Worm (Caenorhabditis elegans): ENCODE measurements around the gene F40A3.4.

F40A3.4 gene

DNA sequence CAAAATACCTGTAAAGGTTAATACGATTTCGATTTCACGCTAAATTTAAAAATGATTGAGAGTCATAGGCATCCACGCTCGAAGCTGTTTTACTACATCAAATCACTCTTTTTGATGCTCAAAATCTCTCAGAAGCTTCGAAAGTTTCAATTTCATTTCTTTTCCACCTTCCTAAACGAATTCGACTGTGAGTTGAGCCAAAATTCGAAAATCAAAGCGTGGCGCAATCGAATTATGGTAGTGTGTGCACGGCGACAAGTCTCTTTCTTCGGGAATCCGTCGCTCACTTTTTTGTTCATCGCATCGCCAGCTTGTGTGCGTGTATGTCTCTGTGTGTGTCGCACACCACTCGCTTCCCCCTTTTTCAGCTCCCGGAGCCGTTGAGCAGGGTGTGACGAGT lies 2.6 kb upstream of the F40A3.4 start:
- TF ChIP-seq ces-1 (GFP tag; optimal IDR thresholded peaks at IDR 0.05) (peak; percentile 86), snpc-4 (tag; optimal IDR thresholded peaks at IDR 0.05) (no peak)

DNA sequence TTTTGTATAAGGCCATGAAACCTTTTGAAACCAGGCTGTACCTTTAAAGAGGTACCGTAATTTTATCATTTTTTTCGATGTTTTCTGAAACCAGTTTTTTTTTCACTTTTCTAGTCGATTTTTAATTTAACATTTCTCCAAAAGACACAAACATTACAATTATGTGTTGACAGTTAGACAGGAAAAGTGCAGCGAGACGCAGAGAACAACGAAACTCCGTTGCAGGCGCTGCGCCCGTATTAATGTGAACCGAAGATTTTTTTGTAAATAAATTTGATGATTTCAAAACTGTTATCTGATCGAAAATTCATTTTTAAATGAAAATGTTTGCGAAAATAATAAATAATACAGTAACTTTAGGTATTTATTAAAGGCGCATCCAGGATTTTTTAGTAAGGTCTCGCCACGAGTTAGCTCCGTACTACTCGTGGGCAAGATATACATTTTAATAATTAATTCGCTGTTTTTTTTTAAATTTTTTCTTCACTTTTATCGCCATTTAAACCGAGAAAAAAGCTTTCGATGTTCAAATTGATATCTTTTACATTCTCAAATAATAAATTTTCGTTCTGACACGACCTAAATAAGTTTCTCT lies 1.4 kb downstream of the F40A3.4 start, which contains the start of gene F40A3.3:
Gene F40A3.3 (plus strand): TSS at position 564 of the 595 bp plus-strand sequence.
- TF ChIP-seq drap-1 (GFP tag; optimal IDR thresholded peaks at IDR 0.05) (no peak), ces-1 (GFP tag; optimal IDR thresholded peaks at IDR 0.05) (no peak), nhr-76 (tag; optimal IDR thresholded peaks at IDR 0.05) (no peak), nhr-237 (tag; optimal IDR thresholded peaks at IDR 0.05) (no peak), flh-1 (GFP tag; optimal IDR thresholded peaks at IDR 0.05) (no peak), nhr-28 (tag; optimal IDR thresholded peaks at IDR 0.05) (no peak), elt-3 (tag; optimal IDR thresholded peaks at IDR 0.05) (no peak), unc-39 (tag; optimal IDR thresholded peaks at IDR 0.05) (no peak), ceh-83 (GFP tag; optimal IDR thresholded peaks at IDR 0.05) (no peak), sptf-1 (tag; optimal IDR thresholded peaks at IDR 0.05) (no peak)

DNA sequence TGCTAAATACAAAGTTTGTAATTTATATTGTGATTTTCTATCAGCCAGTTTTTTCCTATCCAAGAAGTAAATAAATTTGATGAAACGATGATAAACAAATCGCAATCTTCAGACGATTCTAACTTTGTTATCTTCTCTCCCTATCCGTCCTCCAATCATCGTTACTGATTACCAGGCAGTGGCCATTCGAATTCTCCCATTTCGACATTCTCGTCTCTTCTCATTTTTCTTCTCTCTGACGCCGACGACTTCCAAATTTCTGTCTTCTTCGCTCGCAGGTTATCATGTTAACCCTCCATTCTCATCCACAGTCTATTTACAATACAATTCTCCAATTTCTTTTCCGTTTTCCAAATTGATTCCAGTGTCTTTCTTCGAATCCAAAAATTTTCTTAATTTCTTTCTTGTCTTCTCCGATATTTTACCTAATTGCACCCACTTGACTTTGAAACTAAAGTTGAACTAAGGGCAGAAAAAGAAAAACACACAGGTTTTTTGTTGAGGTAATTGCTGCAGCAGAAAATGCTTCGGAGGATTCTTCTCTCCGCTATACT lies 2.9 kb downstream of the F40A3.4 start, which contains the start of gene F40A3.2:
Gene F40A3.2 (plus strand): TSS at position 504 of the 554 bp plus-strand sequence.
- TF ChIP-seq drap-1 (GFP tag; optimal IDR thresholded peaks at IDR 0.05) (no peak), pha-4 (tag; optimal IDR thresholded peaks at IDR 0.05) (no peak), flh-1 (GFP tag; optimal IDR thresholded peaks at IDR 0.05) (no peak), M03D4.4 (tag; optimal IDR thresholded peaks at IDR 0.05) (no peak), bed-3 (GFP tag; optimal IDR thresholded peaks at IDR 0.05) (no peak), lsy-2 (tag; optimal IDR thresholded peaks at IDR 0.05) (no peak), mls-2 (tag; optimal IDR thresholded peaks at IDR 0.05) (no peak), lin-13 (tag; optimal IDR thresholded peaks at IDR 0.05) (no peak), unc-120 (tag; optimal IDR thresholded peaks at IDR 0.05; ENCODE audit: poor library complexity, severe bottlenecking) (no peak), cnd-1 (tag; optimal IDR thresholded peaks at IDR 0.05) (no peak), nhr-76 (tag; optimal IDR thresholded peaks at IDR 0.05) (no peak), snpc-4 (tag; optimal IDR thresholded peaks at IDR 0.05) (no peak), tbx-8 (GFP tag; optimal IDR thresholded peaks at IDR 0.05) (no peak), zip-8 (tag; optimal IDR thresholded peaks at IDR 0.05) (no peak), lin-32 (GFP tag; optimal IDR thresholded peaks at IDR 0.05) (no peak), elt-1 (tag; optimal IDR thresholded peaks at IDR 0.05; ENCODE audit: borderline replicate concordance, insufficient read depth) (no peak), ham-2 (GFP tag; optimal IDR thresholded peaks at IDR 0.05) (no peak), nhr-2 (tag; optimal IDR thresholded peaks at IDR 0.05) (no peak)

DNA sequence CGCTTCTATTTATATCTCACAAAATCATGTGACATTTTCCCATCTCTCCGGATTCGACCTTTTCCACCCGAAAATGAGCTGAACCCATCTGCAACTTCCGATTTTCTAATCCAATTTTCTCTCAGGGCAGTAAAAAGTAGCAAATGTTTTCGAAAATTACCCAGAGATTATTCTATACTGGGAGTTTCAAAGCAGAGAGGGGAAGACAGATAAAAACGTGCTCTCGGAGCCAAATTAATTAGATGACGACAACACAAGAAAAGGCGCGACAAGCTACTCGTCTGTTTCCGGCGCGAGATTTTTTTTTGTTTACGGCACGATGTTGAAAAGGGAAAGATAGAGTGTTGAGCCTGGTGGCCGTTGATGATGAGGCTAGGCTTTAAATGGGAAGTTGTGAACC lies 8.9 kb downstream of the F40A3.4 start:
- TF ChIP-seq ceh-39 (tag; optimal IDR thresholded peaks at IDR 0.05) (no peak), ces-1 (GFP tag; optimal IDR thresholded peaks at IDR 0.05) (peak; percentile 27)

DNA sequence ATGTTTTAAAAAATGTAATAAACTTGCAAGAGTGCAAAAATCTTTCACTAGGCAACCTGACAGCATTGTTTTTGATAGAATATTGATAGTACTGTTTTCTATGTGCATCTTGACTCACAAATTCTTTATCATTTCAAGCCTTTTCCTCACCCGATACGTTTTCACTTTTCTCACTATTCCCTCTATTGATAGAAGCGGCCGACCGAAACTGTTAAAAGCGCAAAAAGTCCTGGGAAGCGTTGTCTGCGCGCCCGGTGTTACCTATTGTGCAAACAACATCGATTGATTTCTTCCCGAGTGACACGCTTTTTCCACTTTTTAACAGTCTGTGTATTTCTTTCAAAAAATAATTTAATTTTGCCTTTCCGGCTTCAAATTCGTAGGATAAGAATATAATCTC lies 12.5 kb downstream of the F40A3.4 start:
- TF ChIP-seq elt-1 (tag; optimal IDR thresholded peaks at IDR 0.05; ENCODE audit: borderline replicate concordance, insufficient read depth) (no peak), lsy-2 (tag; optimal IDR thresholded peaks at IDR 0.05) (no peak), unc-120 (tag; optimal IDR thresholded peaks at IDR 0.05; ENCODE audit: poor library complexity, severe bottlenecking) (no peak), flh-1 (GFP tag; optimal IDR thresholded peaks at IDR 0.05) (no peak), ces-1 (GFP tag; optimal IDR thresholded peaks at IDR 0.05) (no peak), blmp-1 (tag; optimal IDR thresholded peaks at IDR 0.05) (no peak), mep-1 (tag; optimal IDR thresholded peaks at IDR 0.05) (no peak), nhr-12 (tag; optimal IDR thresholded peaks at IDR 0.05) (no peak), nhr-76 (tag; optimal IDR thresholded peaks at IDR 0.05) (no peak), unc-62 (GFP tag; optimal IDR thresholded peaks at IDR 0.05) (no peak), pha-4 (tag; optimal IDR thresholded peaks at IDR 0.05) (no peak), mab-5 (tag; optimal IDR thresholded peaks at IDR 0.05) (no peak), hlh-1 (tag; optimal IDR thresholded peaks at IDR 0.05) (no peak), ceh-43 (GFP tag; optimal IDR thresholded peaks at IDR 0.05) (no peak), sem-2 (GFP tag; optimal IDR thresholded peaks at IDR 0.05) (no peak)
